Worm (Caenorhabditis elegans) whole organism, L2 larva: ENCODE results near the gene R08D7.5.

Source experiments
- egl-27 ChIP-seq: sonication (generic microtip); optimal IDR thresholded peaks from 3 replicates; lab custom pipeline; 2017; ENCODE audit warnings: missing biosample characterization, missing genetic modification reagents, missing genetic modification characterization
- nhr-10 ChIP-seq: sonication (generic microtip); optimal IDR thresholded peaks from 2 replicates; lab custom pipeline; 2017; ENCODE audit warnings: missing biosample characterization, missing genetic modification characterization
- nhr-12 ChIP-seq: fragments of 150-350 bp; optimal IDR thresholded peaks from 2 replicates; lab custom pipeline; 2014; ENCODE audit warnings: missing biosample characterization, missing genetic modification characterization
- nhr-77 ChIP-seq: fragments of 150-350 bp; optimal IDR thresholded peaks from 2 replicates; lab custom pipeline; 2014; ENCODE audit warnings: missing biosample characterization, missing genetic modification characterization
- snpc-4 ChIP-seq: fragments of 150-350 bp; optimal IDR thresholded peaks from 2 replicates; lab custom pipeline; 2014; ENCODE audit warnings: missing biosample characterization, missing genetic modification characterization
- unc-62 ChIP-seq: fragments of 150-350 bp; optimal IDR thresholded peaks from 2 replicates; lab custom pipeline; 2014; ENCODE audit warnings: missing biosample characterization, missing genetic modification reagents, missing genetic modification characterization
- zag-1 ChIP-seq: fragments of 150-350 bp; optimal IDR thresholded peaks from 2 replicates; lab custom pipeline; 2014; ENCODE audit warnings: missing biosample characterization, missing genetic modification characterization

DNA sequence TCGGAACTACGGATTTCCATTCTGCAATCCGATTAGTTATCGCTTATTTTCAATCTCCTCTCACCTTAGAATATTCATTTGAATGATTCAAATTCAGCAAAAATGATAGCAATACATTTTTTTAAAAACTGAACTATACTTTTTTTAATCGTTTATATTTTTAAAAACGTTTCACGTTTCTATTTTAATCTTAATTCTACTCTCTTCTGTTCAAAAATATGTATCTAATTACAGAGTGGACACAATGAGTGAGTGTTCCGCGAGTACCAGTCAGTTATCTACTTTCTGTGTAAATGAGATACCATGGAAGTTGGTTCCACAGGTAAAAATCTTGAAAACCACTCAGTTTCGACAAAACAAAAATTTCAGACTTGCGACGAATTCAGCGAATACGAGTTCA, 28.6 kb downstream of the R08D7.5 start, which contains the start of the genes F59B2.15 and zif-1:
- TF ChIP-seq zag-1 (tag; lab: Kevin White, UChicago) (no peak), unc-62 (GFP tag; lab: Kevin White, UChicago) (no peak), nhr-77 (tag; lab: Kevin White, UChicago) (no peak), nhr-12 (no peak), nhr-10 (no peak), egl-27 (tag; lab: Kevin White, UChicago) (no peak), snpc-4 (tag; lab: Kevin White, UChicago) (no peak)
